Worm (Caenorhabditis elegans): ENCODE measurements around the gene nhr-121.

ce11 chrIII:2477303-2477702 is 22.7 kb upstream of the nhr-121 start:
- no peak for TF ChIP-seq ztf-29 (GFP tag; IDR thresholded peaks at IDR 0.05)
- no peak for TF ChIP-seq tab-1 (GFP tag; IDR thresholded peaks at IDR 0.05)
- no peak for TF ChIP-seq ref-1 (GFP tag; conservative IDR thresholded peaks at IDR 0.05)
- no peak for TF ChIP-seq cog-1 (tag; optimal IDR thresholded peaks at IDR 0.05)
- no peak for TF ChIP-seq flt-1 (GFP tag; IDR thresholded peaks at IDR 0.05)
